Fruit fly (Drosophila melanogaster): Measurements from ENCODE around the gene Phae1.

Gene Phae1

dm6 chr2L:12114159-12114558 lies 4.9 kb downstream of the Phae1 start, which contains the start of gene CG17211:
Gene CG17211, plus strand, starts transcription at chr2L:12114360.
- TF ChIP-seq usp (GFP tag; optimal IDR thresholded peaks at IDR 0.05) (no peak), pan (optimal IDR thresholded peaks at IDR 0.05) (no peak), EcR (GFP tag; optimal IDR thresholded peaks at IDR 0.05) (no peak), Dll (optimal IDR thresholded peaks at IDR 0.05) (no peak), CG8478 (optimal IDR thresholded peaks at IDR 0.05) (no peak), psq (optimal IDR thresholded peaks at IDR 0.05) (no peak)

- no peak for TF ChIP-seq EcR (GFP tag; optimal IDR thresholded peaks at IDR 0.05)
- no peak for TF ChIP-seq pan (optimal IDR thresholded peaks at IDR 0.05)
- no peak for TF ChIP-seq CG8478 (optimal IDR thresholded peaks at IDR 0.05)
- no peak for TF ChIP-seq Dll (optimal IDR thresholded peaks at IDR 0.05)
- no peak for TF ChIP-seq usp (GFP tag; optimal IDR thresholded peaks at IDR 0.05)
- TF ChIP-seq psq (optimal IDR thresholded peaks at IDR 0.05) = no peak
Observed at dm6 chr2L:12115809-12116208, 6.6 kb downstream of the Phae1 start.

DNA sequence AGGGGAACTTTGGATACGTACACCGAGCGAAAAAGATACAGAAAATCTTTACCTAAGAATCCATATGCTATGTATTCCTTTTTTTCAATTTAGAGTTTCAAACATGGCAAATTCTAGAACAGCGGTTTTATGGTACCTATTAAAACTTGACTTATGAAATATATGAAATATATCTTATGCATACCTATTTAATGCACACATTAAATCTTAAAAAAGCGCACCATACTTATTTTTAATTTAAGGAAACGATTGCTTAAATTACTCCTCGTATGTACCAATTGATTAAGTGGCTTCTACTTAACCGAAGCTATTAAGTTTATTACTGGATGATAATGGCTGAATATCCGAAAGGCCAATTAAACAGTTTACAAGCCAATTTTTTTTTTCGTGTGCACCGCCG lies 10.8 kb downstream of the Phae1 start:
- no peak for TF ChIP-seq psq (optimal IDR thresholded peaks at IDR 0.05)
- no peak for TF ChIP-seq EcR (GFP tag; optimal IDR thresholded peaks at IDR 0.05)
- no peak for TF ChIP-seq pan (optimal IDR thresholded peaks at IDR 0.05)
- TF ChIP-seq usp (GFP tag; optimal IDR thresholded peaks at IDR 0.05) = no peak
- TF ChIP-seq Dll (optimal IDR thresholded peaks at IDR 0.05) = no peak
- no peak for TF ChIP-seq CG8478 (optimal IDR thresholded peaks at IDR 0.05)

- no peak for TF ChIP-seq psq (optimal IDR thresholded peaks at IDR 0.05)
- no peak for TF ChIP-seq EcR (GFP tag; optimal IDR thresholded peaks at IDR 0.05)
- no peak for TF ChIP-seq pan (optimal IDR thresholded peaks at IDR 0.05)
- TF ChIP-seq usp (GFP tag; optimal IDR thresholded peaks at IDR 0.05) = no peak
- TF ChIP-seq CG8478 (optimal IDR thresholded peaks at IDR 0.05) = no peak
- no peak for TF ChIP-seq Dll (optimal IDR thresholded peaks at IDR 0.05)
Observed at dm6 chr2L:12133275-12134124, 24.3 kb downstream of the Phae1 start, which contains the start of gene rho-6. Gene rho-6, minus strand, starts transcription at chr2L:12133411.

DNA sequence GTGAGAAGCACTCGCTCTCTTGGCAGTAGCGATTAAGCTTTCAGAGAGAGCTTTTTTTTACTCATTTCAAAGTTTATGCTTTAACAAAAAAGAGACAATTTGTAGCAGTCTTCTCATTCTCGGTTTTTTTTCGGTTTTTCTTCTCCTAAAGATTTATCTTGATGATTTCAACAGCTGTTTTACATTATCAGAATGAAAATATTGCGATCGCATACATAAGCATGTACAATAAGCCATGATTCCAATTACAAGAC lies 24.8 kb downstream of the Phae1 start:
- TF ChIP-seq psq (optimal IDR thresholded peaks at IDR 0.05) (no peak), CG8478 (optimal IDR thresholded peaks at IDR 0.05) (no peak), Dll (optimal IDR thresholded peaks at IDR 0.05) (no peak), EcR (GFP tag; optimal IDR thresholded peaks at IDR 0.05) (no peak), usp (GFP tag; optimal IDR thresholded peaks at IDR 0.05) (no peak), pan (optimal IDR thresholded peaks at IDR 0.05) (no peak)

DNA sequence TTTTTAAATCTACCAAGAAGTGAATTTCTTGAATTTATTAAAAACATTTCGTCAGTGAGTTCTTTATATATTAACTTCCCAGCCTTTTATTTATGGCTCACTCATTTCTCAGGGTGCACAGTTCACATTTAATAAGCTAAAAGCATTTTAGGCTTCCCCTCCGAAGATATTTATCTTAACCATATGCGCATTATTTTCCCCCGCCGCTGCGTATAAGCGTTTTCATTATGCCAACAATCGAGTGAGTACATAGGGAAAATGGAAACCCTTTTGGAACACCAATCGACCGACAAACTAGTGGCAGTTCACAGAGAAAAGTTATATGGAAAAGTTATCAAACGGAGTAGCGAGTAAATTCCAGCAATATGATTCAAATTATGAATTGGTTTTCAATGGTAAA lies 28.5 kb downstream of the Phae1 start, which contains the start of gene Gr33a:
TSS of gene Gr33a (plus strand) at position 301 of the 400 bp plus-strand sequence.
- no peak for TF ChIP-seq usp (GFP tag; optimal IDR thresholded peaks at IDR 0.05)
- no peak for TF ChIP-seq pan (optimal IDR thresholded peaks at IDR 0.05)
- no peak for TF ChIP-seq Dll (optimal IDR thresholded peaks at IDR 0.05)
- TF ChIP-seq psq (optimal IDR thresholded peaks at IDR 0.05) = no peak
- no peak for TF ChIP-seq EcR (GFP tag; optimal IDR thresholded peaks at IDR 0.05)

DNA sequence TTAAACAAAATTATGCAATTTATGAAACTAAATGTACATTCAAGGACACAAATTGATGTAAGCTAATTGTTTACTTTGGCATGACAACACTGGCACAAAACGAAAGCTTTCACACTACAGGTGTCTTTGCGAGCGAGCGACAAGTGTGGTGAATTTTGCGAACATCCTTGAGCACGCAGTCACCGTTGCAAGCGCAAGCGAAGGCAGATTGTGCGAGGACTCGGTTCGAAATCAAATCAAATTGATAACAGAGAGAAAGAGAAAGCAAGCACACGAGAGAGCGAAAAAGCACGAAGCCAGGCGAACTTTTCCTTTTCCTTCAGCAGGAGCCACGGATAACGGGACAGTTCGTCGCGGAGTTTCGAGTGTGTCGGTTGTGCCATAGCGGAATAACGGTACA lies 33.2 kb downstream of the Phae1 start, which contains the start of gene CG31760:
TSS of gene CG31760 (plus strand) at position 342 of the 400 bp plus-strand sequence.
- TF ChIP-seq usp (GFP tag; optimal IDR thresholded peaks at IDR 0.05) = no peak

Measured in whole organism.